Worm (Caenorhabditis elegans): ENCODE results near the gene F43B10.1.

The F43B10.1 gene

ce11 chrX:16689852-16690473 lies 27.3 kb upstream of the F43B10.1 start (continued):
- no peak for TF ChIP-seq B0336.3 (GFP tag; IDR thresholded peaks at IDR 0.05)
- TF ChIP-seq fkh-3 (tag; optimal IDR thresholded peaks at IDR 0.05) = no peak
- TF ChIP-seq egl-44 (GFP tag; IDR thresholded peaks at IDR 0.05) = 0 out of 2 replicates have a peak, but pooled peaks have one; percentile 39
- TF ChIP-seq snpc-1.3 (tag; optimal IDR thresholded peaks at IDR 0.05; ENCODE audit: insufficient read depth) = peak; percentile 59
- no peak for TF ChIP-seq athp-1 (tag; optimal IDR thresholded peaks at IDR 0.05)
- TF ChIP-seq pbrm-1 (GFP tag; IDR thresholded peaks at IDR 0.05) = 0 out of 2 replicates have a peak, but pooled peaks have one; percentile 50
- no peak for TF ChIP-seq ceh-91 (GFP tag; IDR thresholded peaks at IDR 0.05)
- TF ChIP-seq lsy-27 (tag; optimal IDR thresholded peaks at IDR 0.05; ENCODE audit: borderline replicate concordance, insufficient read depth) = no peak
- TF ChIP-seq dox-1 (GFP tag; IDR thresholded peaks at IDR 0.05) = 0 out of 2 replicates have a peak, but pooled peaks have one; percentile 33
- TF ChIP-seq F52B5.7 (tag; optimal IDR thresholded peaks at IDR 0.05) = no peak
- TF ChIP-seq snpc-1.1 (tag; optimal IDR thresholded peaks at IDR 0.05; ENCODE audit: insufficient read depth) = no peak
- no peak for TF ChIP-seq cebp-1 (GFP tag; IDR thresholded peaks at IDR 0.05)
- TF ChIP-seq cebp-1 (tag; optimal IDR thresholded peaks at IDR 0.05) = no peak
- no peak for TF ChIP-seq akir-1 (GFP tag; optimal IDR thresholded peaks at IDR 0.05)
- TF ChIP-seq K12H6.12 (tag; optimal IDR thresholded peaks at IDR 0.05) = no peak
- no peak for TF ChIP-seq nhr-27 (tag; optimal IDR thresholded peaks at IDR 0.05)
- TF ChIP-seq madf-6 (GFP tag; IDR thresholded peaks at IDR 0.05) = no peak
- TF ChIP-seq egl-18 (GFP tag; IDR thresholded peaks at IDR 0.05) = no peak
- TF ChIP-seq D2030.7 (GFP tag; IDR thresholded peaks at IDR 0.05) = no peak; the same call in none of the 2 replicates
- TF ChIP-seq bed-2 (GFP tag; IDR thresholded peaks at IDR 0.05) = no peak
- no peak for TF ChIP-seq repo-1 (tag; optimal IDR thresholded peaks at IDR 0.05)
- no peak for TF ChIP-seq Y53F4B.3 (GFP tag; IDR thresholded peaks at IDR 0.05)
- TF ChIP-seq hlh-12 (tag; optimal IDR thresholded peaks at IDR 0.05) = no peak
- peak; percentile 56 for TF ChIP-seq rpc-1 (optimal IDR thresholded peaks at IDR 0.05)
- TF ChIP-seq rpc-1 (tag; optimal IDR thresholded peaks at IDR 0.05) = peak; percentile 80
- no peak for TF ChIP-seq ztf-26 (tag; optimal IDR thresholded peaks at IDR 0.05)
- TF ChIP-seq snpc-3.4 (tag; optimal IDR thresholded peaks at IDR 0.05) = no peak
- no peak for TF ChIP-seq F10E7.11 (tag; optimal IDR thresholded peaks at IDR 0.05)
- TF ChIP-seq tbp1 (GFP tag; optimal IDR thresholded peaks at IDR 0.05) = peak; percentile 89
- TF ChIP-seq B0261.1 (tag; optimal IDR thresholded peaks at IDR 0.05) = peak; percentile 75
- TF ChIP-seq mcd-1 (GFP tag; IDR thresholded peaks at IDR 0.05) = no peak
- no peak for TF ChIP-seq T07F8.4 (tag; optimal IDR thresholded peaks at IDR 0.05)
- TF ChIP-seq B0035.1 (tag; optimal IDR thresholded peaks at IDR 0.05) = no peak
- TF ChIP-seq attf-5 (GFP tag; optimal IDR thresholded peaks at IDR 0.05) = no peak
- TF ChIP-seq Y53G8AR.9 (GFP tag; conservative IDR thresholded peaks at IDR 0.05) = no peak
- no peak for TF ChIP-seq nhr-120 (GFP tag; IDR thresholded peaks at IDR 0.05)
- TF ChIP-seq die-1 (tag; optimal IDR thresholded peaks at IDR 0.05) = peak; percentile 20
- TF ChIP-seq snpc-4 (GFP tag; optimal IDR thresholded peaks at IDR 0.05) = peak; percentile 40
- peak in 1 of 4 experiments; percentile 62 for TF ChIP-seq snpc-4 (tag; optimal IDR thresholded peaks at IDR 0.05)
- no peak for TF ChIP-seq sea-2 (GFP tag; IDR thresholded peaks at IDR 0.05)
- TF ChIP-seq xnd-1 (tag; optimal IDR thresholded peaks at IDR 0.05) = no peak
- TF ChIP-seq K11D2.4 (GFP tag; IDR thresholded peaks at IDR 0.05) = no peak
- TF ChIP-seq him-1 (tag; optimal IDR thresholded peaks at IDR 0.05) = peak; percentile 59
- TF ChIP-seq B0019.2 (GFP tag; conservative IDR thresholded peaks at IDR 0.05) = no peak
- no peak for TF ChIP-seq zfh-2 (GFP tag; conservative IDR thresholded peaks at IDR 0.05)
- no peak for TF ChIP-seq F23B12.7 (tag; optimal IDR thresholded peaks at IDR 0.05; ENCODE audit: insufficient read depth)
- TF ChIP-seq ccch-3 (GFP tag; optimal IDR thresholded peaks at IDR 0.05) = no peak
- no peak for TF ChIP-seq tlf-1 (GFP tag; optimal IDR thresholded peaks at IDR 0.05)

Measured in whole organism, young adult.